Worm (Caenorhabditis elegans) whole organism, L3 larva: ENCODE measurements around the gene tcc-1.

Source experiments
- ama-1 ChIP-seq: fragments of 150-350 bp; optimal IDR thresholded peaks from 2 replicates; lab custom pipeline; 2018
- ceh-82 ChIP-seq: fragments of 150-350 bp; optimal IDR thresholded peaks from 2 replicates; lab custom pipeline; 2014; ENCODE audit warnings: missing biosample characterization, missing genetic modification characterization
- egl-27 ChIP-seq: sonication (generic microtip); optimal IDR thresholded peaks from 4 replicates; lab custom pipeline; 2017; ENCODE audit warnings: missing biosample characterization, missing genetic modification reagents, missing genetic modification characterization
- nhr-12 ChIP-seq: fragments of 150-350 bp; optimal IDR thresholded peaks from 2 replicates; lab custom pipeline; 2014; ENCODE audit warnings: missing biosample characterization, missing genetic modification characterization
- nhr-23 ChIP-seq: fragments of 150-350 bp; optimal IDR thresholded peaks from 2 replicates; lab custom pipeline; 2014; ENCODE audit warnings: missing biosample characterization, missing genetic modification reagents, missing genetic modification characterization
- nhr-237 ChIP-seq: fragments of 150-350 bp; optimal IDR thresholded peaks from 2 replicates; lab custom pipeline; 2014; ENCODE audit warnings: missing biosample characterization, missing genetic modification characterization
- nhr-77 ChIP-seq: fragments of 150-350 bp; optimal IDR thresholded peaks from 2 replicates; lab custom pipeline; 2014; ENCODE audit warnings: missing biosample characterization, missing genetic modification characterization
- pha-4 ChIP-seq: fragments of 150-350 bp; optimal IDR thresholded peaks from 2 replicates; lab custom pipeline; 2014; ENCODE audit warnings: missing biosample characterization, missing genetic modification reagents, missing genetic modification characterization
- unc-39 ChIP-seq: sonication (generic microtip); optimal IDR thresholded peaks from 4 replicates; lab custom pipeline; 2017; ENCODE audit warnings: missing biosample characterization, missing genetic modification characterization
- unc-62 ChIP-seq: fragments of 150-350 bp; sonication (generic microtip); optimal IDR thresholded peaks from 4 replicates; lab custom pipeline; 2014; ENCODE audit warnings: missing biosample characterization, missing genetic modification reagents, missing genetic modification characterization
- zag-1 ChIP-seq: fragments of 150-350 bp; optimal IDR thresholded peaks from 2 replicates; lab custom pipeline; 2014; ENCODE audit warnings: missing biosample characterization, missing genetic modification characterization
- ztf-11 ChIP-seq: fragments of 150-350 bp; optimal IDR thresholded peaks from 2 replicates; lab custom pipeline; 2014; ENCODE audit warnings: missing biosample characterization, missing genetic modification characterization
- ztf-4 ChIP-seq: fragments of 150-350 bp; optimal IDR thresholded peaks from 2 replicates; lab custom pipeline; 2014; ENCODE audit warnings: missing biosample characterization, missing genetic modification characterization

DNA sequence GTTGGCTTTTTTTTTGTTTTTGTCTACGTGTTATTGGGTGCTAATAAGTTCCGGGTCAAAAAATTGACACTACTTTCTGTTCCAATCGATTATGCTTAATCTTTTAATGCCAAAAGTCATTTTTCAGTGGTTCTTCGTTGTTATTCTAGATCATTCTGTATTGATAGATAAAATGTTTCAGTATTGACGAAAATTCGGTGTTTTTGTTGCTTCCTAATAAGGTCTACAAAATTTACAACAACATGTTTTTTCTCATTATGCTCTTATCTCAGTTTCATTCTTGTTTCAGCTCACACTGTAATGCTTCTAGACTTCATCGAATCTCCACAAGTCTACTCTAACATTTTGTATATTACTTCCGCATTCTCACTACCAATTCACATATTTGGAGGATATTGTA, 24.4 kb downstream of the tcc-1 start, which contains the start of gene srh-303:
- no peak for TF ChIP-seq zag-1 (tag; lab: Kevin White, UChicago)
- no peak for TF ChIP-seq unc-39
- no peak for TF ChIP-seq ama-1
- TF ChIP-seq ceh-82 (tag; lab: Kevin White, UChicago) = no peak
- no peak for TF ChIP-seq unc-62 (GFP tag; lab: Kevin White, UChicago)
- TF ChIP-seq nhr-237 = no peak
- TF ChIP-seq nhr-77 (tag; lab: Kevin White, UChicago) = no peak
- TF ChIP-seq egl-27 (tag; lab: Kevin White, UChicago) = no peak
- TF ChIP-seq ztf-4 (tag; lab: Kevin White, UChicago) = no peak
- no peak for TF ChIP-seq nhr-12 (tag; lab: Kevin White, UChicago)
- no peak for TF ChIP-seq ztf-11 (tag; lab: Kevin White, UChicago)
- TF ChIP-seq pha-4 (tag; lab: Kevin White, UChicago) = no peak
- no peak for TF ChIP-seq nhr-23 (tag; lab: Kevin White, UChicago)
